Fruit fly (Drosophila melanogaster) whole organism, embryonic: Measurements from ENCODE around the gene rgn.

Experiments
- CG12391 ChIP-seq: fragments of 200-800 bp; sonication (Bioruptor generic); optimal IDR thresholded peaks from 3 replicates; lab custom pipeline; 2018; ENCODE audit warnings: missing biosample characterization, mild to moderate bottlenecking, missing genetic modification characterization, moderate library complexity
- CG14667 ChIP-seq: fragments of 200-800 bp; sonication (Bioruptor generic); IDR thresholded peaks from 2 replicates; pipeline ENCODE4 v1.3.6; 2022; ENCODE audit warnings: missing biosample characterization, missing genetic modification characterization
- CG15269 ChIP-seq: fragments of 200-800 bp; sonication (Bioruptor generic); optimal IDR thresholded peaks from 2 replicates; lab custom pipeline; 2018; ENCODE audit warnings: missing biosample characterization, mild to moderate bottlenecking, missing genetic modification characterization, moderate library complexity
- CG15514 ChIP-seq: fragments of 200-800 bp; sonication (Bioruptor generic); optimal IDR thresholded peaks from 3 replicates; lab custom pipeline; 2017; ENCODE audit warnings: missing biosample characterization, missing genetic modification characterization, mild to moderate bottlenecking, moderate library complexity, missing genetic modification reagents
- CG2120 ChIP-seq: fragments of 200-800 bp; sonication (Bioruptor generic); optimal IDR thresholded peaks from 3 replicates; lab custom pipeline; 2016; ENCODE audit warnings: missing biosample characterization, missing genetic modification characterization
- CG2199 ChIP-seq: fragments of 200-800 bp; sonication (Bioruptor generic); IDR thresholded peaks from 3 replicates; pipeline ENCODE4 v1.3.6; 2022; ENCODE audit warnings: missing biosample characterization, missing genetic modification characterization
- CG31224 ChIP-seq: fragments of 200-800 bp; sonication (Bioruptor generic); IDR thresholded peaks from 2 replicates; pipeline ENCODE4 v1.3.6; 2022; ENCODE audit warnings: missing biosample characterization, missing genetic modification characterization
- CG34422 ChIP-seq: fragments of 200-800 bp; sonication (Bioruptor generic); IDR thresholded peaks from 3 replicates; pipeline ENCODE4 v1.3.6; 2022; ENCODE audit warnings: missing biosample characterization, missing genetic modification characterization
- CG42726 ChIP-seq: fragments of 200-800 bp; sonication (Bioruptor generic); IDR thresholded peaks from 2 replicates; pipeline ENCODE4 v1.3.6; 2022; ENCODE audit warnings: missing biosample characterization, missing genetic modification characterization; ENCODE audit not compliant: partially characterized antibody
- CG4282 ChIP-seq: fragments of 200-800 bp; sonication (Bioruptor generic); optimal IDR thresholded peaks from 2 replicates; lab custom pipeline; 2016; ENCODE audit warnings: missing biosample characterization, missing genetic modification characterization
- CG4424 ChIP-seq: fragments of 200-800 bp; sonication (Bioruptor generic); optimal IDR thresholded peaks from 3 replicates; lab custom pipeline; 2016; ENCODE audit warnings: missing biosample characterization, missing genetic modification characterization
- CG5953 ChIP-seq: fragments of 200-800 bp; sonication (Bioruptor generic); IDR thresholded peaks from 2 replicates; pipeline ENCODE4 v1.3.6; 2022; ENCODE audit warnings: missing biosample characterization, missing genetic modification characterization
- CG6791 ChIP-seq: fragments of 200-800 bp; sonication (Bioruptor generic); IDR thresholded peaks from 3 replicates; pipeline ENCODE4 v1.3.6; 2022; ENCODE audit warnings: missing biosample characterization, missing genetic modification characterization; ENCODE audit not compliant: partially characterized antibody
- CG7271 ChIP-seq: fragments of 200-800 bp; sonication (Bioruptor generic); optimal IDR thresholded peaks from 2 replicates; lab custom pipeline; 2018; ENCODE audit warnings: missing biosample characterization, mild to moderate bottlenecking, missing genetic modification characterization, moderate library complexity
- CG7928 ChIP-seq: fragments of 200-800 bp; sonication (Bioruptor generic); optimal IDR thresholded peaks from 2 replicates; lab custom pipeline; 2017; ENCODE audit warnings: missing biosample characterization, mild to moderate bottlenecking, missing genetic modification characterization
- CG9876 ChIP-seq: fragments of 200-800 bp; sonication (Bioruptor generic); optimal IDR thresholded peaks from 2 replicates; lab custom pipeline; 2016; ENCODE audit warnings: missing biosample characterization, missing genetic modification characterization
- CG9932 ChIP-seq: fragments of 200-800 bp; sonication (Bioruptor generic); IDR thresholded peaks from 2 replicates; pipeline ENCODE4 v1.3.6; 2022; ENCODE audit warnings: missing biosample characterization, missing genetic modification characterization
- CHES-1-like ChIP-seq: fragments of 200-800 bp; sonication (Bioruptor generic); optimal IDR thresholded peaks from 2 replicates; lab custom pipeline; 2016; ENCODE audit warnings: missing biosample characterization, missing genetic modification characterization
- E2f2 ChIP-seq: fragments of 200-800 bp; sonication (Bioruptor generic); IDR thresholded peaks from 2 replicates; pipeline ENCODE4 v1.3.6; 2022; ENCODE audit warnings: missing biosample characterization, missing genetic modification characterization
- ERR ChIP-seq: fragments of 200-800 bp; sonication (Bioruptor generic); optimal IDR thresholded peaks from 2 replicates; lab custom pipeline; 2016; ENCODE audit warnings: missing biosample characterization, missing genetic modification characterization
- Fer1 ChIP-seq: fragments of 200-800 bp; sonication (Bioruptor generic); optimal IDR thresholded peaks from 2 replicates; lab custom pipeline; 2017; ENCODE audit warnings: missing biosample characterization, mild to moderate bottlenecking, missing genetic modification characterization
- HmgZ ChIP-seq: fragments of 200-800 bp; sonication (Bioruptor generic); optimal IDR thresholded peaks from 2 replicates; lab custom pipeline; 2018; ENCODE audit warnings: missing biosample characterization, mild to moderate bottlenecking, missing genetic modification characterization
- MBD-R2 ChIP-seq: fragments of 200-800 bp; sonication (Bioruptor generic); IDR thresholded peaks from 2 replicates; pipeline ENCODE4 v1.3.6; 2022; ENCODE audit warnings: missing biosample characterization, missing genetic modification characterization
- MESR4 ChIP-seq: fragments of 200-800 bp; sonication (Bioruptor generic); optimal IDR thresholded peaks from 2 replicates; lab custom pipeline; 2018; ENCODE audit warnings: missing biosample characterization, mild to moderate bottlenecking, missing genetic modification characterization, moderate library complexity
- Max ChIP-seq: fragments of 200-800 bp; sonication (Bioruptor generic); optimal IDR thresholded peaks from 2 replicates; lab custom pipeline; 2016; ENCODE audit warnings: missing biosample characterization, mild to moderate bottlenecking, missing genetic modification characterization
- NfI ChIP-seq: fragments of 200-800 bp; sonication (Bioruptor generic); optimal IDR thresholded peaks from 3 replicates; lab custom pipeline; 2018; ENCODE audit warnings: missing biosample characterization, mild to moderate bottlenecking, missing genetic modification characterization, moderate library complexity
- Opbp ChIP-seq: fragments of 200-800 bp; sonication (Bioruptor generic); IDR thresholded peaks from 3 replicates; pipeline ENCODE4 v1.3.6; 2022; ENCODE audit warnings: missing biosample characterization, missing genetic modification characterization; ENCODE audit not compliant: partially characterized antibody
- Trl ChIP-seq, 3 experiments: fragments of >200 bp in 2 of 3; fragments of 200-800 bp in 1 of 3; sonication (Bioruptor generic) in 1 of 3; optimal IDR thresholded peaks; 2 replicates in 1 of 3; 3 replicates in 2 of 3; lab custom pipeline; 2016 to 2017; ENCODE audit warnings: missing biosample characterization in 1 of 3, missing genetic modification characterization in 1 of 3
- Xbp1 ChIP-seq: fragments of 200-800 bp; sonication (Bioruptor generic); optimal IDR thresholded peaks from 3 replicates; lab custom pipeline; 2016; ENCODE audit warnings: missing biosample characterization, mild to moderate bottlenecking, missing genetic modification characterization
- YL-1 ChIP-seq: fragments of 200-800 bp; sonication (Bioruptor generic); optimal IDR thresholded peaks from 3 replicates; lab custom pipeline; 2017; ENCODE audit warnings: missing biosample characterization, mild to moderate bottlenecking, missing genetic modification characterization
- ase ChIP-seq: fragments of 200-800 bp; sonication (Bioruptor generic); IDR thresholded peaks from 3 replicates; pipeline ENCODE4 v1.3.6; 2022; ENCODE audit warnings: missing biosample characterization, missing genetic modification characterization
- bigmax ChIP-seq: fragments of 200-800 bp; sonication (Bioruptor generic); optimal IDR thresholded peaks from 2 replicates; lab custom pipeline; 2018; ENCODE audit warnings: missing biosample characterization, mild to moderate bottlenecking, missing genetic modification characterization
- btn ChIP-seq: fragments of 200-800 bp; sonication (Bioruptor generic); optimal IDR thresholded peaks from 2 replicates; lab custom pipeline; 2016; ENCODE audit warnings: missing biosample characterization, missing genetic modification characterization
- cg ChIP-seq: fragments of 200-800 bp; sonication (Bioruptor generic); optimal IDR thresholded peaks from 3 replicates; lab custom pipeline; 2019; ENCODE audit warnings: missing biosample characterization, mild to moderate bottlenecking, missing genetic modification characterization, moderate library complexity
- ci ChIP-seq: fragments of 200-800 bp; sonication (Bioruptor generic); IDR thresholded peaks from 3 replicates; pipeline ENCODE4 v1.3.6; 2022; ENCODE audit warnings: missing biosample characterization, missing genetic modification characterization
- crol ChIP-seq: fragments of 200-800 bp; sonication (Bioruptor generic); IDR thresholded peaks from 2 replicates; pipeline ENCODE4 v1.3.6; 2022; ENCODE audit warnings: missing biosample characterization, missing genetic modification characterization
- disco-r ChIP-seq: fragments of 200-800 bp; sonication (Bioruptor generic); optimal IDR thresholded peaks from 2 replicates; lab custom pipeline; 2016; ENCODE audit warnings: missing biosample characterization, missing genetic modification characterization
- fd96Cb ChIP-seq: fragments of 200-800 bp; sonication (Bioruptor generic); optimal IDR thresholded peaks from 2 replicates; lab custom pipeline; 2018; ENCODE audit warnings: missing biosample characterization, mild to moderate bottlenecking, missing genetic modification characterization, moderate library complexity
- ftz-f1 ChIP-seq: fragments of 200-800 bp; sonication (Bioruptor generic); optimal IDR thresholded peaks from 2 replicates; lab custom pipeline; 2016; ENCODE audit warnings: missing biosample characterization, missing genetic modification characterization
- gro ChIP-seq: fragments of 200-800 bp; sonication (Bioruptor generic); optimal IDR thresholded peaks from 2 replicates; lab custom pipeline; 2016; ENCODE audit warnings: missing biosample characterization, missing genetic modification characterization
- hb ChIP-seq: fragments of 200-800 bp; sonication (Bioruptor generic); IDR thresholded peaks from 3 replicates; pipeline ENCODE4 v1.3.6; 2022; ENCODE audit warnings: missing biosample characterization, missing genetic modification characterization; ENCODE audit not compliant: partially characterized antibody
- hbn ChIP-seq: fragments of 200-800 bp; sonication (Bioruptor generic); IDR thresholded peaks from 2 replicates; pipeline ENCODE4 v1.3.6; 2022; ENCODE audit warnings: missing biosample characterization, missing genetic modification characterization; ENCODE audit not compliant: partially characterized antibody
- nau ChIP-seq: fragments of 200-800 bp; sonication (Bioruptor generic); optimal IDR thresholded peaks from 3 replicates; lab custom pipeline; 2017; ENCODE audit warnings: missing biosample characterization, mild to moderate bottlenecking, missing genetic modification characterization, missing genetic modification reagents
- sob ChIP-seq: fragments of 200-800 bp; sonication (Bioruptor generic); IDR thresholded peaks from 2 replicates; pipeline ENCODE4 v1.3.6; 2022; ENCODE audit warnings: missing biosample characterization, missing genetic modification characterization
- sug ChIP-seq: fragments of 200-800 bp; optimal IDR thresholded peaks from 2 replicates; lab custom pipeline; 2019; ENCODE audit warnings: missing biosample characterization, mild to moderate bottlenecking, missing genetic modification characterization, moderate library complexity
- unc-4 ChIP-seq: fragments of 200-800 bp; sonication (Bioruptor generic); IDR thresholded peaks from 2 replicates; pipeline ENCODE4 v1.3.6; 2022; ENCODE audit warnings: missing biosample characterization, missing genetic modification characterization; ENCODE audit not compliant: partially characterized antibody
- wek ChIP-seq: fragments of 200-800 bp; sonication (Bioruptor generic); optimal IDR thresholded peaks from 3 replicates; lab custom pipeline; 2018; ENCODE audit warnings: missing biosample characterization, mild to moderate bottlenecking, missing genetic modification characterization, moderate library complexity

Gene rgn

dm6 chr3L:21433098-21433497, 50.8 kb downstream of the rgn start, which contains the start of the genes barc and Aef1 (continued):
- TF ChIP-seq CG2120 (GFP tag; lab: Kevin White, UChicago) (peak; percentile 95), ERR (GFP tag; lab: Kevin White, UChicago) (peak; percentile 67), CG5953 (GFP tag; lab: Robert Waterston, UW) (peak; percentile 47; the same call in 1 of the 2 replicates)

- no peak for TF ChIP-seq CG14667 (GFP tag; lab: Robert Waterston, UW)
- no peak for TF ChIP-seq CG31224
- TF ChIP-seq HmgZ: peak; percentile 5
- TF ChIP-seq ci (GFP tag; lab: Robert Waterston, UW): no peak
- peak; percentile 35 for TF ChIP-seq sug (tag; lab: Kevin White, UChicago)
- TF ChIP-seq unc-4 (GFP tag; lab: Robert Waterston, UW): no peak
- no peak for TF ChIP-seq hb (GFP tag; lab: Robert Waterston, UW)
- TF ChIP-seq CG34422 (GFP tag; lab: Robert Waterston, UW): peak; percentile 74; the same call in 1 of the 3 replicates
- TF ChIP-seq btn: no peak
- TF ChIP-seq crol (GFP tag; lab: Robert Waterston, UW): peak; percentile 92
- TF ChIP-seq disco-r: peak; percentile 2
- TF ChIP-seq MESR4 (GFP tag; lab: Kevin White, UChicago): peak; percentile 67
- no peak for TF ChIP-seq CG9876
- no peak for TF ChIP-seq CG15514 (GFP tag; lab: Kevin White, UChicago)
- no peak for TF ChIP-seq CG7928 (GFP tag; lab: Kevin White, UChicago)
- no peak for TF ChIP-seq gro (GFP tag; lab: Kevin White, UChicago)
- TF ChIP-seq cg (GFP tag; lab: Kevin White, UChicago): peak; percentile 86
- TF ChIP-seq CG9932 (GFP tag; lab: Robert Waterston, UW): 0 out of 2 replicates have a peak, but pooled peaks have one; percentile 35
- no peak for TF ChIP-seq CG6791
- no peak for TF ChIP-seq nau (GFP tag; lab: Kevin White, UChicago)
- TF ChIP-seq CHES-1-like (GFP tag; lab: Kevin White, UChicago): peak; percentile 11
- no peak for TF ChIP-seq CG15269
- no peak for TF ChIP-seq NfI (GFP tag; lab: Kevin White, UChicago)
- no peak for TF ChIP-seq CG42726 (GFP tag; lab: Robert Waterston, UW)
- TF ChIP-seq Opbp (GFP tag; lab: Robert Waterston, UW): 0 out of 3 replicates have a peak, but pooled peaks have one; percentile 7
- no peak for TF ChIP-seq CG4424 (GFP tag; lab: Kevin White, UChicago)
- TF ChIP-seq ase (GFP tag; lab: Robert Waterston, UW): no peak
- TF ChIP-seq CG4282 (GFP tag; lab: Kevin White, UChicago): no peak
- TF ChIP-seq Trl (optimal IDR thresholded peaks at IDR 0.05; lab: Kevin White, UChicago): peak in 1 of 2 experiments; percentile 0
- TF ChIP-seq Trl (GFP tag; optimal IDR thresholded peaks at IDR 0.05; lab: Kevin White, UChicago): no peak
- no peak for TF ChIP-seq hbn
- TF ChIP-seq fd96Cb (tag; lab: Kevin White, UChicago): no peak
- TF ChIP-seq YL-1 (GFP tag; lab: Kevin White, UChicago): peak; percentile 57
- TF ChIP-seq sob: 0 out of 2 replicates have a peak, but pooled peaks have one; percentile 19
- TF ChIP-seq Xbp1: peak; percentile 12
- peak; percentile 19; the same call in 1 of the 2 replicates for TF ChIP-seq MBD-R2 (GFP tag; lab: Robert Waterston, UW)
- no peak for TF ChIP-seq CG12391 (tag; lab: Kevin White, UChicago)
- TF ChIP-seq Fer1 (GFP tag; lab: Kevin White, UChicago): peak; percentile 13
- peak; percentile 46 for TF ChIP-seq Max
- no peak for TF ChIP-seq CG7271 (tag; lab: Kevin White, UChicago)
- TF ChIP-seq E2f2 (GFP tag; lab: Robert Waterston, UW): peak; percentile 20
- 0 out of 3 replicates have a peak, but pooled peaks have one; percentile 25 for TF ChIP-seq CG2199 (GFP tag; lab: Robert Waterston, UW)
- peak; percentile 12 for TF ChIP-seq ftz-f1 (GFP tag; lab: Kevin White, UChicago)
- peak; percentile 98 for TF ChIP-seq bigmax
- no peak for TF ChIP-seq wek (GFP tag; lab: Kevin White, UChicago)
Measured at dm6 chr3L:21433744-21434384, 51.6 kb downstream of the rgn start.
